Fruit fly (Drosophila melanogaster): ENCODE results near the gene CG4042.

The CG4042 gene

DNA sequence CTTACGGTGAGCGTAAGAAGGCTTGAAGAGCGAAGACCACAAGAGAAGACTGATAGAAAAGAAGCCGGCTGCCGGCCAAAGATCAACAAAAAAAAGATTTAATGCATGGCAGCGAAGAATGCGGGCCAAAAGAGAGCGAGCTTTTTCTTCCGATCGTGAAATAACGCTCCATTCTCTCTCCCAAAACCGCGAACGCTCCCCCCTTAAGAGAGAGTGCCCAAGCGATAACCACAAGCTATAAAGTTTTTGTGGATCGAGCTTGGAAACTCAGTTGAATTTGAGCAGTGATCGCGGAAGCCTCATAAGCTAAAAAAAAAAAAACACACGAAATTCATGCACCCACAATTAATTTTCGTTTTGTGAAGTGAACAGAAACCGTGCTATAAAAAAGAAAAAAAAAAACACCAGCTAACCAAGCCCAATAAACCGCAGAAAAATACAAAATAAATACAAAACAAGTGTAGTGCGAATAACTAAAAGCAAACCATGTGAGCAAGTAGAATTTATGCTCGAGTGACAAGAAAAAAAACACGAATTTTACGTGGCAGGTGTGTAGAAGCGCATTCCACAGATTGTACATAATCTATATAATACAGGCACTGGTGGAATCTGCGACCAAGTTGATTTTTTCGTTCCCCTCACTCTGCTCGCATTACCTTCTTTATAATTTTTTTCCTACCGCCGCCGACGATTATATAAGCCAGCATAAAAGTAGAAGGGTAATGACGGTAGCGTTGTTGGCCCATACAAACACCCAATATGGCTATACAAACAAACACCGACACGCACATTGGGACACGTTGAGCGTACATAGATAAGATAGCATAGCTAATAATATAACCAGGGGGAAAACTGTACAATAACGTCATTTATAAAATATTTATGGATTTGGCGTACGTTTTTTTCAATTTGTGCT is 40.7 kb downstream of the CG4042 start, which contains the start of gene CG13252 (continued):
- TF ChIP-seq Antp (GFP tag; optimal IDR thresholded peaks at IDR 0.05) (no peak), Ssrp (tag; optimal IDR thresholded peaks at IDR 0.05) (no peak), CG13775 (GFP tag; optimal IDR thresholded peaks at IDR 0.05) (no peak), CG14441 (GFP tag; IDR thresholded peaks at IDR 0.05) (peak; percentile 42; the same call in 1 of the 2 replicates), NK7.1 (GFP tag; optimal IDR thresholded peaks at IDR 0.05) (no peak), disco-r (GFP tag; optimal IDR thresholded peaks at IDR 0.05) (no peak), Bgb (GFP tag; IDR thresholded peaks at IDR 0.05; ENCODE audit: partially characterized antibody) (peak; percentile 22; the same call in 1 of the 2 replicates), ara (GFP tag; IDR thresholded peaks at IDR 0.05) (no peak), bigmax (GFP tag; optimal IDR thresholded peaks at IDR 0.05) (no peak), ato (GFP tag; IDR thresholded peaks at IDR 0.05; ENCODE audit: partially characterized antibody) (no peak), zfh2 (GFP tag; optimal IDR thresholded peaks at IDR 0.05) (no peak), CG3995 (GFP tag; optimal IDR thresholded peaks at IDR 0.05) (no peak), CG1792 (GFP tag; optimal IDR thresholded peaks at IDR 0.05) (peak; percentile 34), Hr78 (GFP tag; optimal IDR thresholded peaks at IDR 0.05) (no peak), pfk (GFP tag; optimal IDR thresholded peaks at IDR 0.05) (no peak), Vsx1 (GFP tag; optimal IDR thresholded peaks at IDR 0.05) (peak; percentile 84), tio (GFP tag; optimal IDR thresholded peaks at IDR 0.05) (no peak), hkb (optimal IDR thresholded peaks at IDR 0.05) (no peak), hkb (GFP tag; IDR thresholded peaks at IDR 0.05) (no peak; the same call in 1 of the 2 replicates), CG6689 (GFP tag; IDR thresholded peaks at IDR 0.05) (no peak), CG11247 (GFP tag; IDR thresholded peaks at IDR 0.05) (no peak), tgo (GFP tag; IDR thresholded peaks at IDR 0.05) (no peak), jing (GFP tag; optimal IDR thresholded peaks at IDR 0.05) (no peak), grau (tag; optimal IDR thresholded peaks at IDR 0.05) (peak; percentile 6), CG15269 (tag; optimal IDR thresholded peaks at IDR 0.05) (peak; percentile 24), Hand (GFP tag; optimal IDR thresholded peaks at IDR 0.05) (no peak), sna (GFP tag; IDR thresholded peaks at IDR 0.05; ENCODE audit: partially characterized antibody) (no peak), al (GFP tag; IDR thresholded peaks at IDR 0.05) (no peak), CG14050 (GFP tag; IDR thresholded peaks at IDR 0.05) (no peak), CG43689 (GFP tag; IDR thresholded peaks at IDR 0.05) (no peak), CG30020 (tag; optimal IDR thresholded peaks at IDR 0.05) (no peak), CG31388 (GFP tag; optimal IDR thresholded peaks at IDR 0.05) (no peak), sqz (GFP tag; optimal IDR thresholded peaks at IDR 0.05) (peak; percentile 51), CG17385 (GFP tag; optimal IDR thresholded peaks at IDR 0.05) (no peak), Six4 (GFP tag; optimal IDR thresholded peaks at IDR 0.05) (no peak), ewg (GFP tag; optimal IDR thresholded peaks at IDR 0.05) (no peak), CG18262 (tag; optimal IDR thresholded peaks at IDR 0.05) (no peak), amos (GFP tag; IDR thresholded peaks at IDR 0.05; ENCODE audit: partially characterized antibody) (no peak), CG7963 (GFP tag; IDR thresholded peaks at IDR 0.05; ENCODE audit: partially characterized antibody) (no peak), D (optimal IDR thresholded peaks at IDR 0.05) (no peak), D (GFP tag; optimal IDR thresholded peaks at IDR 0.05) (no peak), CG4730 (GFP tag; IDR thresholded peaks at IDR 0.05) (no peak), lov (optimal IDR thresholded peaks at IDR 0.05) (no peak), lov (GFP tag; IDR thresholded peaks at IDR 0.05) (no peak), dmrt99B (tag; optimal IDR thresholded peaks at IDR 0.05) (peak; percentile 27), jigr1 (GFP tag; IDR thresholded peaks at IDR 0.05) (no peak), CG10654 (GFP tag; optimal IDR thresholded peaks at IDR 0.05) (no peak), CG10959 (GFP tag; IDR thresholded peaks at IDR 0.05) (no peak), CG10321 (GFP tag; IDR thresholded peaks at IDR 0.05) (no peak), Asciz (GFP tag; optimal IDR thresholded peaks at IDR 0.05) (peak; percentile 58)

All from whole organism, embryonic.